Fruit fly (Drosophila melanogaster) whole organism, embryonic: ENCODE measurements around the gene Trmt6.

ENCODE experiments used
- ATbp ChIP-seq: fragments of 200-800 bp; sonication (Bioruptor generic); optimal IDR thresholded peaks from 2 replicates; lab custom pipeline; 2017; ENCODE audit warnings: missing biosample characterization, mild to moderate bottlenecking, missing genetic modification characterization, missing genetic modification reagents
- Adf1 ChIP-seq: fragments of 200-800 bp; sonication (Bioruptor generic); IDR thresholded peaks from 2 replicates; pipeline ENCODE4 v1.3.6; 2022; ENCODE audit warnings: missing biosample characterization, missing genetic modification characterization
- Awh ChIP-seq: fragments of 200-800 bp; sonication (Bioruptor generic); IDR thresholded peaks from 2 replicates; pipeline ENCODE4, ENCODE4 v1.3.6; 2022; ENCODE audit warnings: missing biosample characterization, missing genetic modification characterization
- Blimp-1 ChIP-seq: fragments of 200-800 bp; sonication (Bioruptor generic); optimal IDR thresholded peaks from 3 replicates; lab custom pipeline; 2018; ENCODE audit warnings: missing biosample characterization, missing genetic modification characterization, mild to moderate bottlenecking, moderate library complexity, missing genetic modification reagents
- CG12236 ChIP-seq: fragments of 200-800 bp; sonication (Bioruptor generic); optimal IDR thresholded peaks from 2 replicates; lab custom pipeline; 2016; ENCODE audit warnings: missing biosample characterization, missing genetic modification characterization
- CG13287 ChIP-seq: fragments of 200-800 bp; sonication (Bioruptor generic); IDR thresholded peaks from 2 replicates; pipeline ENCODE4 v1.3.6; 2022; ENCODE audit warnings: missing biosample characterization, missing genetic modification characterization; ENCODE audit not compliant: partially characterized antibody
- CG13775 ChIP-seq: fragments of 200-800 bp; sonication (Bioruptor generic); optimal IDR thresholded peaks from 3 replicates; lab custom pipeline; 2017; ENCODE audit warnings: missing biosample characterization, mild to moderate bottlenecking, missing genetic modification characterization
- CG14965 ChIP-seq: fragments of 200-800 bp; sonication (Bioruptor generic); optimal IDR thresholded peaks from 2 replicates; lab custom pipeline; 2016; ENCODE audit warnings: missing biosample characterization, missing genetic modification characterization, borderline replicate concordance
- CG1529 ChIP-seq: fragments of 200-800 bp; sonication (Bioruptor generic); optimal IDR thresholded peaks from 3 replicates; lab custom pipeline; 2018; ENCODE audit warnings: missing biosample characterization, missing genetic modification characterization
- CG17568 ChIP-seq: fragments of 200-800 bp; sonication (Bioruptor generic); optimal IDR thresholded peaks from 2 replicates; lab custom pipeline; 2018; ENCODE audit warnings: missing biosample characterization, mild to moderate bottlenecking, missing genetic modification characterization, moderate library complexity
- CG2129 ChIP-seq: fragments of 200-800 bp; sonication (Bioruptor generic); IDR thresholded peaks from 2 replicates; pipeline ENCODE4 v1.3.6; 2022; ENCODE audit warnings: missing biosample characterization, missing genetic modification characterization; ENCODE audit not compliant: partially characterized antibody
- CG30403 ChIP-seq: fragments of 200-800 bp; sonication (Bioruptor generic); optimal IDR thresholded peaks from 3 replicates; lab custom pipeline; 2016; ENCODE audit warnings: missing biosample characterization, missing genetic modification characterization
- CG3847 ChIP-seq: fragments of 200-800 bp; sonication (Bioruptor generic); IDR thresholded peaks from 2 replicates; pipeline ENCODE4 v1.3.6; 2022; ENCODE audit warnings: missing biosample characterization, missing genetic modification characterization
- CG6175 ChIP-seq: fragments of 200-800 bp; sonication (Bioruptor generic); IDR thresholded peaks from 3 replicates; pipeline ENCODE4 v1.3.6; 2022; ENCODE audit warnings: missing biosample characterization, missing genetic modification characterization
- CG9797 ChIP-seq: fragments of 200-800 bp; sonication (Bioruptor generic); optimal IDR thresholded peaks from 3 replicates; lab custom pipeline; 2018; ENCODE audit warnings: missing biosample characterization, mild to moderate bottlenecking, missing genetic modification characterization
- D ChIP-seq, 2 experiments: fragments of 200-800 bp in 1 of 2; fragments of >200 bp in 1 of 2; sonication (Bioruptor generic) in 1 of 2; optimal IDR thresholded peaks; 2 replicates in 1 of 2; 3 replicates in 1 of 2; lab custom pipeline; 2017; ENCODE audit warnings: mild to moderate bottlenecking in 1 of 2, missing biosample characterization in 1 of 2, missing genetic modification characterization in 1 of 2, missing genetic modification reagents in 1 of 2
- D19A ChIP-seq: fragments of 200-800 bp; optimal IDR thresholded peaks from 3 replicates; lab custom pipeline; 2019; ENCODE audit warnings: missing biosample characterization, mild to moderate bottlenecking, missing genetic modification characterization, moderate library complexity
- Doc3 ChIP-seq: fragments of 200-800 bp; sonication (Bioruptor generic); IDR thresholded peaks from 3 replicates; pipeline ENCODE4 v1.3.6; 2022; ENCODE audit warnings: missing biosample characterization, missing genetic modification characterization; ENCODE audit not compliant: partially characterized antibody
- E2f1 ChIP-seq: fragments of 200-800 bp; sonication (Bioruptor generic); IDR thresholded peaks from 2 replicates; pipeline ENCODE4 v1.3.6; 2022; ENCODE audit warnings: missing biosample characterization, missing genetic modification characterization
- Hey ChIP-seq: fragments of 200-800 bp; sonication (Bioruptor generic); optimal IDR thresholded peaks from 3 replicates; lab custom pipeline; 2018; ENCODE audit warnings: missing biosample characterization, mild to moderate bottlenecking, missing genetic modification characterization
- Hmx ChIP-seq: fragments of 200-800 bp; sonication (Bioruptor generic); optimal IDR thresholded peaks from 2 replicates; lab custom pipeline; 2016; ENCODE audit warnings: missing biosample characterization, missing genetic modification characterization
- Hr78 ChIP-seq, 2 experiments: fragments of 200-800 bp in 1 of 2; fragments of >200 bp in 1 of 2; sonication (Bioruptor generic) in 1 of 2; optimal IDR thresholded peaks; 2 replicates each; lab custom pipeline; 2017 to 2019; ENCODE audit warnings: missing biosample characterization in 2 of 2, missing genetic modification characterization in 2 of 2, mild to moderate bottlenecking in 1 of 2, moderate library complexity in 1 of 2
- Lhr ChIP-seq: fragments of 200-800 bp; sonication (Bioruptor generic); optimal IDR thresholded peaks from 3 replicates; lab custom pipeline; 2017; ENCODE audit warnings: mild to moderate bottlenecking, missing biosample characterization, missing genetic modification reagents, missing genetic modification characterization
- Ptx1 ChIP-seq: fragments of 200-800 bp; sonication (Bioruptor generic); IDR thresholded peaks from 2 replicates; pipeline ENCODE4 v1.3.6; 2022; ENCODE audit warnings: missing biosample characterization, missing genetic modification characterization
- Side ChIP-seq: fragments of 200-800 bp; sonication (Bioruptor generic); optimal IDR thresholded peaks from 2 replicates; lab custom pipeline; 2016; ENCODE audit warnings: missing biosample characterization, missing genetic modification characterization
- Six4 ChIP-seq: fragments of 200-800 bp; sonication (Bioruptor generic); optimal IDR thresholded peaks from 2 replicates; lab custom pipeline; 2016; ENCODE audit warnings: missing biosample characterization, missing genetic modification characterization
- TFAM ChIP-seq: fragments of 200-800 bp; sonication (Bioruptor generic); optimal IDR thresholded peaks from 2 replicates; lab custom pipeline; 2017; ENCODE audit warnings: missing biosample characterization, missing genetic modification characterization, inconsistent platforms
- cad ChIP-seq: fragments of >200 bp; optimal IDR thresholded peaks from 2 replicates; lab custom pipeline; 2017; ENCODE audit warnings: missing biosample characterization, missing genetic modification characterization
- crp ChIP-seq, 2 experiments: fragments of 200-800 bp; sonication (Bioruptor generic); optimal IDR thresholded peaks; 2 replicates in 1 of 2; 3 replicates in 1 of 2; lab custom pipeline; 2017; ENCODE audit warnings: missing biosample characterization in 2 of 2, missing genetic modification characterization in 2 of 2, mild to moderate bottlenecking in 1 of 2, moderate library complexity in 1 of 2
- danr ChIP-seq: fragments of 200-800 bp; sonication (Bioruptor generic); IDR thresholded peaks from 2 replicates; pipeline ENCODE4 v1.3.6; 2022; ENCODE audit warnings: missing biosample characterization, missing genetic modification characterization
- dimm ChIP-seq: fragments of 200-800 bp; sonication (Bioruptor generic); IDR thresholded peaks from 2 replicates; pipeline ENCODE4 v1.3.6; 2022; ENCODE audit warnings: missing biosample characterization, missing genetic modification characterization
- en ChIP-seq: fragments of 200-800 bp; sonication (Bioruptor generic); optimal IDR thresholded peaks from 2 replicates; lab custom pipeline; 2016; ENCODE audit warnings: missing biosample characterization, missing genetic modification characterization
- exex ChIP-seq: fragments of 200-800 bp; sonication (Bioruptor generic); optimal IDR thresholded peaks from 4 replicates; lab custom pipeline; 2018; ENCODE audit warnings: missing biosample characterization, mild to moderate bottlenecking, missing genetic modification characterization, moderate library complexity
- gsb ChIP-seq: fragments of 200-800 bp; sonication (Bioruptor generic); IDR thresholded peaks from 2 replicates; pipeline ENCODE4 v1.3.6; 2022; ENCODE audit warnings: missing biosample characterization, missing genetic modification characterization
- insv ChIP-seq, 2 experiments: fragments of 200-800 bp; sonication (Bioruptor generic); optimal IDR thresholded peaks; 3 replicates each; lab custom pipeline; 2016 to 2018; ENCODE audit warnings: missing biosample characterization in 2 of 2, missing genetic modification characterization in 2 of 2
- ken ChIP-seq: fragments of 200-800 bp; sonication (Bioruptor generic); IDR thresholded peaks from 3 replicates; pipeline ENCODE4 v1.3.6; 2022; ENCODE audit warnings: missing biosample characterization, missing genetic modification characterization
- lab ChIP-seq: fragments of 200-800 bp; sonication (Bioruptor generic); optimal IDR thresholded peaks from 3 replicates; lab custom pipeline; 2017; ENCODE audit warnings: missing biosample characterization, missing genetic modification characterization, mild to moderate bottlenecking, moderate library complexity, missing genetic modification reagents
- lov ChIP-seq, 2 experiments: fragments of 200-800 bp in 1 of 2; fragments of >200 bp in 1 of 2; sonication (Bioruptor generic) in 1 of 2; IDR thresholded peaks in 1 of 2; optimal IDR thresholded peaks in 1 of 2; 2 replicates in 1 of 2; 3 replicates in 1 of 2; pipeline versions ENCODE4 v1.3.6 to Lab custom; 2017 to 2022; ENCODE audit warnings: missing biosample characterization in 1 of 2, missing genetic modification characterization in 1 of 2
- mirr ChIP-seq: fragments of 200-800 bp; sonication (Bioruptor generic); optimal IDR thresholded peaks from 3 replicates; lab custom pipeline; 2018; ENCODE audit warnings: missing biosample characterization, mild to moderate bottlenecking, missing genetic modification characterization
- pfk ChIP-seq: fragments of 200-800 bp; sonication (Bioruptor generic); optimal IDR thresholded peaks from 2 replicates; lab custom pipeline; 2018; ENCODE audit warnings: missing biosample characterization, mild to moderate bottlenecking, missing genetic modification characterization, moderate library complexity
- pnt ChIP-seq: fragments of 200-800 bp; sonication (Bioruptor generic); optimal IDR thresholded peaks from 3 replicates; lab custom pipeline; 2016; ENCODE audit warnings: missing biosample characterization, missing genetic modification characterization
- sima ChIP-seq: fragments of 200-800 bp; sonication (Bioruptor generic); optimal IDR thresholded peaks from 2 replicates; lab custom pipeline; 2016; ENCODE audit warnings: missing biosample characterization, missing genetic modification characterization
- slou ChIP-seq: fragments of 200-800 bp; sonication (Bioruptor generic); optimal IDR thresholded peaks from 3 replicates; lab custom pipeline; 2016; ENCODE audit warnings: missing biosample characterization, missing genetic modification characterization
- sqz ChIP-seq: fragments of 200-800 bp; sonication (Bioruptor generic); optimal IDR thresholded peaks from 3 replicates; lab custom pipeline; 2018; ENCODE audit warnings: missing biosample characterization, mild to moderate bottlenecking, missing genetic modification characterization
- tio ChIP-seq: fragments of 200-800 bp; sonication (Bioruptor generic); optimal IDR thresholded peaks from 2 replicates; lab custom pipeline; 2017; ENCODE audit warnings: missing biosample characterization, missing genetic modification characterization, inconsistent platforms
- zen ChIP-seq: fragments of 200-800 bp; sonication (Bioruptor generic); optimal IDR thresholded peaks from 3 replicates; lab custom pipeline; 2018; ENCODE audit warnings: missing biosample characterization, mild to moderate bottlenecking, missing genetic modification characterization, moderate library complexity

The Trmt6 gene

DNA sequence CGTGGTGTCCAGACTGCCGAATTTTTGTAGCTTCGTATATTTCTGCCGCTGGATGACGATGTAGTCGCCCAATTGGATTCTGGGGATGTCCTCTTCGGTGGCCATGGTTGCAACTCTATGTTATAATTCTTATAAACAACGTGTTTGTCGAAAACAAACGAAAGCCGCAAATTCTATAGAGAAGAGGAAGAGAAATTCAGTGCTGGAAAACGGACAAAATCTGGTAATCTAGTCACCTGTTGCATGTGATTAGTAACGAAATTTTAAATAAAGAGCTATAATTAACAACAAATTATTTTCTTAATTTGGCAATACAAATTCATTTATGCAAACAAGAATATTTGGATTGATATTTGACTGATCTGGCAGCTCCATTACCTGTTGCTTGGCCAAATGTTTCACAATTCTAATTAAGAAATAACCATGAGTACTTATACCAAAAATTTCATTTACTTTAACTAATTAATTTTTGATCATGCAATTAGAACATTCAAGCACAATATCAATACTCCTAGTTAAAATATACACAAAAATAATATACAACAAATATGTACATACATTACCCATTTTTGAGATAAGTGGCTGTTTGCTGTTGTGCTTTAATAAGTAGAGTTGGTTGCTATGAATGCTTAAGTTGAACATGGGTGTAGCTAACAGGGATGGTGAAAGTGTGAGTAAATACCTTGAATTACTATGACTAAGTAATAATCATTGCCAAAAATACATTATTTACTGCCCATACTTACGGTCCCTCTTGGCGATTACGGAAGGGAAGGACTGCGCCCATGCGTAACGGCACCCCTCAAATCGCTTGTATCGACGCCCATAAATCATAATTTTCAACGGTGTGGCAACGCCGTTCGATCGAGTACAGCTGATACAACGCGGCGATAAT, at the start of gene Trmt6, which contains the start of gene Ent2 (continued):
- TF ChIP-seq Ptx1 (GFP tag; lab: Robert Waterston, UW) (peak; percentile 99), ken (peak; percentile 98), en (GFP tag; lab: Kevin White, UChicago) (peak; percentile 84), pfk (GFP tag; lab: Kevin White, UChicago) (peak; percentile 38), CG13775 (GFP tag; lab: Kevin White, UChicago) (peak; percentile 93), danr (GFP tag; lab: Robert Waterston, UW) (peak; percentile 94), pnt (GFP tag; lab: Kevin White, UChicago) (peak; percentile 97), CG6175 (GFP tag; lab: Robert Waterston, UW) (peak; percentile 96), CG12236 (GFP tag; lab: Kevin White, UChicago) (peak; percentile 92), Adf1 (GFP tag; lab: Robert Waterston, UW) (peak; percentile 77), cad (GFP tag; lab: Kevin White, UChicago) (peak; percentile 30), Doc3 (GFP tag; lab: Robert Waterston, UW) (no peak), gsb (GFP tag; lab: Robert Waterston, UW) (peak; percentile 95), zen (tag; lab: Kevin White, UChicago) (peak; percentile 88), Side (GFP tag; lab: Kevin White, UChicago) (peak; percentile 95), lov (optimal IDR thresholded peaks at IDR 0.05; lab: Kevin White, UChicago) (no peak), lov (GFP tag; IDR thresholded peaks at IDR 0.05; lab: Robert Waterston, UW) (peak; percentile 98), crp (GFP tag; optimal IDR thresholded peaks at IDR 0.05; lab: Kevin White, UChicago) (peak; percentile 48 to 85), Blimp-1 (GFP tag; lab: Kevin White, UChicago) (peak; percentile 87), insv (GFP tag; optimal IDR thresholded peaks at IDR 0.05; lab: Kevin White, UChicago) (peak in 1 of 2 experiments; percentile 50), sima (GFP tag; lab: Kevin White, UChicago) (peak; percentile 85), D (optimal IDR thresholded peaks at IDR 0.05; lab: Kevin White, UChicago) (peak; percentile 30), D (GFP tag; optimal IDR thresholded peaks at IDR 0.05; lab: Kevin White, UChicago) (peak; percentile 87), E2f1 (GFP tag; lab: Robert Waterston, UW) (peak; percentile 97), CG13287 (GFP tag; lab: Robert Waterston, UW) (no peak; the same call in 1 of the 2 replicates), CG30403 (GFP tag; lab: Kevin White, UChicago) (peak; percentile 95), exex (tag; lab: Kevin White, UChicago) (peak; percentile 83), dimm (GFP tag; lab: Robert Waterston, UW) (peak; percentile 91), CG17568 (GFP tag; lab: Kevin White, UChicago) (peak; percentile 80), slou (GFP tag; lab: Kevin White, UChicago) (peak; percentile 93), tio (GFP tag; lab: Kevin White, UChicago) (peak; percentile 86), Hr78 (GFP tag; optimal IDR thresholded peaks at IDR 0.05; lab: Kevin White, UChicago) (peak in 1 of 2 experiments; percentile 80), sqz (GFP tag; lab: Kevin White, UChicago) (peak; percentile 50), Hmx (GFP tag; lab: Kevin White, UChicago) (peak; percentile 89), Six4 (GFP tag; lab: Kevin White, UChicago) (peak; percentile 91), ATbp (peak; percentile 90), Awh (GFP tag; lab: Robert Waterston, UW) (peak; percentile 98), TFAM (GFP tag; lab: Kevin White, UChicago) (peak; percentile 79), Lhr (GFP tag; lab: Kevin White, UChicago) (peak; percentile 71), mirr (peak; percentile 96), CG14965 (GFP tag; lab: Kevin White, UChicago) (peak; percentile 47), CG9797 (GFP tag; lab: Kevin White, UChicago) (peak; percentile 24), D19A (tag; lab: Kevin White, UChicago) (peak; percentile 83), CG2129 (GFP tag; lab: Robert Waterston, UW) (no peak), CG1529 (peak; percentile 82), lab (GFP tag; lab: Kevin White, UChicago) (peak; percentile 97), Hey (tag; lab: Kevin White, UChicago) (peak; percentile 77), CG3847 (GFP tag; lab: Robert Waterston, UW) (peak; percentile 97)
